Worm (Caenorhabditis elegans) whole organism, L4 larva: ENCODE measurements around the gene scl-9.

ENCODE experiments used
- nhr-77 ChIP-seq: fragments of 150-350 bp; optimal IDR thresholded peaks from 2 replicates; lab custom pipeline; 2014; ENCODE audit warnings: missing biosample characterization, missing genetic modification characterization
- spr-3 ChIP-seq: fragments of 200-800 bp; sonication (Bioruptor generic); optimal IDR thresholded peaks from 2 replicates; lab custom pipeline; 2018; ENCODE audit warnings: mild to moderate bottlenecking, missing genetic modification characterization, missing compliant biosample characterization

ce11 chrIV:13025853-13026343, 21.1 kb upstream of the scl-9 start:
- TF ChIP-seq spr-3 (GFP tag; lab: Kevin White, UChicago) (no peak), nhr-77 (tag; lab: Kevin White, UChicago) (no peak)
